Fruit fly (Drosophila melanogaster) whole organism, pupa: ENCODE measurements around the gene CG14459.

Experiments
- CG10348 ChIP-seq: fragments of 200-800 bp; sonication (Bioruptor generic); IDR thresholded peaks from 2 replicates; pipeline ENCODE4 v1.3.6; 2022; ENCODE audit warnings: missing biosample characterization, missing genetic modification characterization
- CG12605 ChIP-seq: fragments of 200-800 bp; sonication (Bioruptor generic); IDR thresholded peaks from 2 replicates; pipeline ENCODE4 v1.3.6; 2022; ENCODE audit warnings: missing biosample characterization, missing genetic modification characterization
- CG13204 ChIP-seq: fragments of 200-800 bp; sonication (Bioruptor generic); optimal IDR thresholded peaks from 2 replicates; lab custom pipeline; 2018; ENCODE audit warnings: missing biosample characterization, mild to moderate bottlenecking, missing genetic modification characterization, moderate library complexity
- CG14655 ChIP-seq: fragments of 200-800 bp; sonication (Bioruptor generic); optimal IDR thresholded peaks from 3 replicates; lab custom pipeline; 2017; ENCODE audit warnings: mild to moderate bottlenecking, missing biosample characterization, missing genetic modification reagents, missing genetic modification characterization
- CG15710 ChIP-seq: fragments of 200-800 bp; sonication (Bioruptor generic); optimal IDR thresholded peaks from 2 replicates; lab custom pipeline; 2018; ENCODE audit warnings: missing biosample characterization, mild to moderate bottlenecking, missing genetic modification characterization, moderate library complexity
- CG17806 ChIP-seq: fragments of 200-800 bp; sonication (Bioruptor generic); optimal IDR thresholded peaks from 2 replicates; lab custom pipeline; 2018; ENCODE audit warnings: missing biosample characterization, mild to moderate bottlenecking, missing genetic modification characterization, moderate library complexity
- CG32121 ChIP-seq: fragments of 200-800 bp; sonication (Bioruptor generic); IDR thresholded peaks from 2 replicates; pipeline ENCODE4 v1.3.6; 2022; ENCODE audit warnings: missing biosample characterization, missing genetic modification characterization
- CG34367 ChIP-seq: fragments of 200-800 bp; sonication (Bioruptor generic); optimal IDR thresholded peaks from 2 replicates; lab custom pipeline; 2018; ENCODE audit warnings: missing biosample characterization, mild to moderate bottlenecking, missing genetic modification characterization
- CG4496 ChIP-seq: fragments of 200-800 bp; sonication (Bioruptor generic); IDR thresholded peaks from 3 replicates; pipeline ENCODE4 v1.3.6; 2022; ENCODE audit warnings: missing biosample characterization, missing genetic modification characterization
- CG8159 ChIP-seq: fragments of 200-800 bp; sonication (Bioruptor generic); optimal IDR thresholded peaks from 3 replicates; lab custom pipeline; 2018; ENCODE audit warnings: missing biosample characterization, mild to moderate bottlenecking, missing genetic modification characterization, moderate library complexity
- CG8301 ChIP-seq: fragments of 200-800 bp; sonication (Bioruptor generic); optimal IDR thresholded peaks from 2 replicates; lab custom pipeline; 2018; ENCODE audit warnings: missing biosample characterization, mild to moderate bottlenecking, missing genetic modification characterization
- CG9948 ChIP-seq: fragments of 200-800 bp; sonication (Bioruptor generic); optimal IDR thresholded peaks from 2 replicates; lab custom pipeline; 2018; ENCODE audit warnings: missing biosample characterization, mild to moderate bottlenecking, missing genetic modification characterization, moderate library complexity
- D1 ChIP-seq: fragments of 200-800 bp; sonication (Bioruptor generic); optimal IDR thresholded peaks from 2 replicates; lab custom pipeline; 2018; ENCODE audit warnings: missing biosample characterization, mild to moderate bottlenecking, missing genetic modification characterization, moderate library complexity
- EcR ChIP-seq: fragments of 200-800 bp; sonication (Bioruptor generic); optimal IDR thresholded peaks from 3 replicates; lab custom pipeline; 2019; ENCODE audit warnings: missing biosample characterization, missing genetic modification characterization, mild to moderate bottlenecking, moderate library complexity, missing genetic modification reagents
- Ets98B ChIP-seq: fragments of 200-800 bp; sonication (Bioruptor generic); IDR thresholded peaks from 2 replicates; pipeline ENCODE4 v1.3.6; 2022; ENCODE audit warnings: missing biosample characterization, missing genetic modification characterization
- Pif1A ChIP-seq: fragments of 200-800 bp; sonication (Bioruptor generic); optimal IDR thresholded peaks from 3 replicates; lab custom pipeline; 2016; ENCODE audit warnings: missing biosample characterization, missing genetic modification characterization
- Pif1B ChIP-seq: fragments of 200-800 bp; sonication (Bioruptor generic); optimal IDR thresholded peaks from 3 replicates; lab custom pipeline; 2016; ENCODE audit warnings: missing biosample characterization, missing genetic modification characterization
- Snoo ChIP-seq: fragments of 200-800 bp; sonication (Bioruptor generic); optimal IDR thresholded peaks from 3 replicates; lab custom pipeline; 2017; ENCODE audit warnings: missing biosample characterization, mild to moderate bottlenecking, missing genetic modification characterization, inconsistent platforms
- fd96Ca ChIP-seq: fragments of 200-800 bp; sonication (Bioruptor generic); IDR thresholded peaks from 3 replicates; pipeline ENCODE4 v1.3.6; 2022; ENCODE audit warnings: missing biosample characterization, missing genetic modification characterization
- gl ChIP-seq: fragments of 200-800 bp; sonication (Bioruptor generic); optimal IDR thresholded peaks from 2 replicates; lab custom pipeline; 2018; ENCODE audit warnings: missing biosample characterization, mild to moderate bottlenecking, missing genetic modification characterization
- rn ChIP-seq: fragments of 200-800 bp; sonication (Bioruptor generic); IDR thresholded peaks from 2 replicates; pipeline ENCODE4 v1.3.6; 2022; ENCODE audit warnings: missing biosample characterization, missing genetic modification characterization

CG14459 gene

DNA sequence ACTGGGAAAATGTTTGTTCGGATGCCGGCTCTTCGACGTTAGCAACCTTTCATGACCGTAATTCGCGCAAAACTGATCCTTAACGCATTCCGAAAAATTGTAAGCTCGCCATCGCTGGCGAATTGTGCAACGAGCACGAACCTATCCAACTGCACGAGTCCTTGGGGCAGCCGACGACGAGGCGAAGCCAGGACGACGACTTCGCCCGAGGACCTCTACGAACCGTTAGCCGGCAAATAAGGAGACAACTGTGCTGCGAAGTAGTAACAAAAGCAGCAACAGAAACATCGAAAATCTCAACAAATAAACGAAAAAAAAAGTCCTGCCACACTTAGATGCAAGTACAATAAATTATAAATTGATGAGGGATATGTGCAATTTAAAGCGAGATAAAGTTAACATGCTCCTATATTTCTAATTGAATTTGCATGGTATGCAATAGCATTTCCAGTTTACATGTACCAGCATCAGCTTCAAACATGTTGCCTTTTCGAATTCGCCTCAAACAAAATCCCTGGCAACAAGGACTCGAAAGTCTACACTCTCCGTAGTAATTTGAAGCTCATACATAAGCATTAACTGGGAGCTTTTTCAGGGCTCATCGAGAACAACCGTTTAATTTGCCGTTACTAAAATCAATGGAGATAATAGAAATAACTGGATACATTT, at the start of gene CG14459:
Gene CG14459 (minus strand): TSS at position 51 of the 669 bp plus-strand sequence.
- TF ChIP-seq CG8159 (tag; lab: Kevin White, UChicago): no peak
- TF ChIP-seq fd96Ca (GFP tag; lab: Robert Waterston, UW): no peak
- TF ChIP-seq Ets98B (GFP tag; lab: Robert Waterston, UW): no peak
- no peak for TF ChIP-seq CG14655 (GFP tag; lab: Kevin White, UChicago)
- TF ChIP-seq CG9948 (tag; lab: Kevin White, UChicago): no peak
- no peak for TF ChIP-seq CG13204 (GFP tag; lab: Kevin White, UChicago)
- TF ChIP-seq CG17806 (tag; lab: Kevin White, UChicago): no peak
- TF ChIP-seq CG8301 (tag; lab: Kevin White, UChicago): no peak
- no peak for TF ChIP-seq CG15710
- no peak for TF ChIP-seq gl (tag; lab: Kevin White, UChicago)
- no peak for TF ChIP-seq Pif1A (GFP tag; lab: Kevin White, UChicago)
- TF ChIP-seq CG10348: no peak
- TF ChIP-seq, all 21 proteins: peak for 0

DNA sequence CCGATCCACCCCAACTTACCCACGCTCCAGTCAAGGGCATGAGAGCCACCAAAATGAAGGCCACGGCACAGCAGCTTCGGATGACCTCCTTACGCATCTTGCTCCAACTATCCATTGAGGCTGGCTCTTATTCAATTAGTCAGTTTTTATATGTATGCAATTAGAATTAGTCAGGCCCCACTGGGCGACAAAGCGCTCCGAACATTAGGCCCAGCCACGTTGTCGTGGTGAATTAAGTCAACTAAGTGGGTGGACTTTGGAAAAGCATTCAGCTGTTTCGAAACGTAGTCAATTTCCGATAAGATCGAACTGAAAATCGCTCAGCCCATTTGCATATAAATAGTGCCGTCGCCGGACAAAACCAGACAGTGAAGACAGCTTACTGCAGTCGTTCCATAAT, 49.3 kb upstream of the CG14459 start, which contains the start of the genes CG14455 and CG14456:
Gene CG14455 (minus strand): TSS at position 101 of the 400 bp plus-strand sequence.
Gene CG14456 (plus strand): TSS at position 236 of the 400 bp plus-strand sequence.
- TF ChIP-seq CG4496 (GFP tag; lab: Robert Waterston, UW): no peak
- TF ChIP-seq D1 (tag; lab: Kevin White, UChicago): no peak
- no peak for TF ChIP-seq CG34367 (tag; lab: Kevin White, UChicago)
- TF ChIP-seq fd96Ca (GFP tag; lab: Robert Waterston, UW): no peak
- TF ChIP-seq CG13204 (GFP tag; lab: Kevin White, UChicago): no peak
- no peak for TF ChIP-seq CG8159 (tag; lab: Kevin White, UChicago)
- TF ChIP-seq, all 21 proteins: peak for 0

DNA sequence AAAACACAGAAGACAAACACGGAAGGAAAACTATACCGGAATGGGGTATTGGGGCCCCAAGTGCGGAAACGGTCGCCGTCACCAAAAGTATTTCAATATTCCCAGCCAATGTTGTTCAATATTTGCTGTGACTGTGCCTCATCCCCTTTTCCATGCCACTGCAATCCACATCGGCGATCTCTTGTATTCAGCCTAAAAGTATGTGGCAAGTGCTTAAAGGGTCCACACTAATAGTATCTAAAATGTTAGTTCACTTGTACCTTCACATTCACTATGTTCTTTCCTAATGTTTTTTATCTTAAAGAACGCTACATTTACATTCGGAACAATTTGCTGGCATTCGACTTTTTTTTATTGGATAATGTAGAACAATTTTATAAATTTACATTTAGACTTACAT, 43.2 kb upstream of the CG14459 start:
- TF ChIP-seq CG15710 (no peak), CG9948 (tag; lab: Kevin White, UChicago) (no peak), D1 (tag; lab: Kevin White, UChicago) (no peak), Pif1B (GFP tag; lab: Kevin White, UChicago) (no peak), gl (tag; lab: Kevin White, UChicago) (no peak), CG12605 (GFP tag; lab: Robert Waterston, UW) (no peak), CG17806 (tag; lab: Kevin White, UChicago) (no peak), EcR (GFP tag; lab: Kevin White, UChicago) (no peak), CG8301 (tag; lab: Kevin White, UChicago) (no peak), CG13204 (GFP tag; lab: Kevin White, UChicago) (no peak), Snoo (tag; lab: Kevin White, UChicago) (no peak), Ets98B (GFP tag; lab: Robert Waterston, UW) (no peak), CG14655 (GFP tag; lab: Kevin White, UChicago) (no peak), CG8159 (tag; lab: Kevin White, UChicago) (no peak), Pif1A (GFP tag; lab: Kevin White, UChicago) (no peak), rn (GFP tag; lab: Robert Waterston, UW) (no peak), CG4496 (GFP tag; lab: Robert Waterston, UW) (no peak), CG32121 (GFP tag; lab: Robert Waterston, UW) (no peak), CG10348 (no peak), fd96Ca (GFP tag; lab: Robert Waterston, UW) (no peak)

DNA sequence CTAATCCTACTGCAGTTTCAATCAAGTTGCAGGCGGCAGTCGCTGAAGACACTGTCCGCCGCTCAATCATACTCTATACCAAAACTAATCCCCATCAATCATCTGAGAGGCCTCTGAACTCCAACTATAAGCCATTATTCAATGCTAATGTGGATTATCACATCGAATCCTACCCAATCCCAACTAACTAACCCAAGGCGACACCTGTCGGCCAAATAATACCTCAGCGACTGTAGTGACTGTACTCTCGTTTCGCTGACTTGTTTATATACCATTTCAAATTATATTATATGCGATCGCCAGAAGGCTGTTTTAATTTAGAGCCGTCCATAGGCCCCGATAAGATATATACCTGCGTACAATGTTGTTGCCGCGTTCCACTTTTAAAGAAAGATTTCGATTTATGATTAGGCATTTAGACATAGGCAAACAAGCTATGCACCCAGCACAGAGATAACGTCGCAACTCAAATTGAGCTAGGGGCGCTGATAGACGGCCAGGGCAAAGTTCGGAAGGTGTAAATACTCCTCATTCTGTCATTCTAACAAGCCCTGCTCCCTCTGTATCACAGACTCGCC, 34.1 kb upstream of the CG14459 start:
- TF ChIP-seq CG10348 (no peak), CG34367 (tag; lab: Kevin White, UChicago) (no peak), CG14655 (GFP tag; lab: Kevin White, UChicago) (no peak), D1 (tag; lab: Kevin White, UChicago) (no peak), CG4496 (GFP tag; lab: Robert Waterston, UW) (no peak), CG9948 (tag; lab: Kevin White, UChicago) (no peak), Pif1B (GFP tag; lab: Kevin White, UChicago) (no peak), CG15710 (no peak), CG32121 (GFP tag; lab: Robert Waterston, UW) (no peak), fd96Ca (GFP tag; lab: Robert Waterston, UW) (no peak), Ets98B (GFP tag; lab: Robert Waterston, UW) (no peak), gl (tag; lab: Kevin White, UChicago) (no peak), CG17806 (tag; lab: Kevin White, UChicago) (no peak)

DNA sequence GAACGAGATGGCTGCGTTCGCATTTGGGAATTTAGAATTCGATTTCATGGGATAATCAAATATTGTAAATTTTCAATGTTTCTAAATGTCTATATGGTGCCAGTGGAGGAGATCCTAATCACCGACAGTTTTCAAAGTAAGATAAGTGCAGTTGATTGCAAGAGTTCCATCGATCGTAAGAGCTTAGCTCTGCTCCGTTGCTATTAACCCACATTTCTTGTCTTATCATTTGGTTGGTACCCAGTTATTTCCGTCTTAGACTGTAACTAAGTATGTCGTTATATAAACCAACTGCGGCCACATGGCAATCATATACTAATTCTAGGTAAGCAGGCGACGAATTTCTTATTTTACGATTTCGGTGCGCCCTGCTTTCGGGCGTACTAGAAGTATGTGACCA, 32.5 kb upstream of the CG14459 start:
- TF ChIP-seq CG34367 (tag; lab: Kevin White, UChicago) (no peak), CG15710 (no peak), CG32121 (GFP tag; lab: Robert Waterston, UW) (no peak)
